Worm (Caenorhabditis elegans) whole organism, young adult: ENCODE results near the gene R07B7.10.

ENCODE experiments used
- ceh-58 ChIP-seq: fragments of 200-800 bp; sonication (Bioruptor generic); IDR thresholded peaks from 2 replicates; pipeline ENCODE4 v1.3.6; 2022; ENCODE audit warnings: missing genetic modification characterization, missing compliant biosample characterization
- hmg-1.2 ChIP-seq: fragments of 200-800 bp; sonication (Bioruptor generic); IDR thresholded peaks from 2 replicates; pipeline ENCODE4 v1.3.6; 2022; ENCODE audit warnings: missing genetic modification reagents, missing genetic modification characterization, missing compliant biosample characterization
- hrde-1 ChIP-seq: sonication (generic microtip); optimal IDR thresholded peaks from 2 replicates; lab custom pipeline; 2016; ENCODE audit warnings: missing genetic modification characterization, mild to moderate bottlenecking, missing compliant biosample characterization, moderate library complexity, missing genotype, missing genetic modification reagents, borderline replicate concordance
- lag-1 ChIP-seq: fragments of 200-800 bp; sonication (Bioruptor generic); IDR thresholded peaks from 2 replicates; pipeline ENCODE4 v1.3.6; 2022; ENCODE audit warnings: missing genetic modification reagents, missing genetic modification characterization, missing compliant biosample characterization
- nhr-90 ChIP-seq: sonication (generic microtip); optimal IDR thresholded peaks from 2 replicates; lab custom pipeline; 2016; ENCODE audit warnings: missing genotype, mild to moderate bottlenecking, missing genetic modification characterization, missing compliant biosample characterization
- pha-4 ChIP-seq: fragments of 150-350 bp; sonication (generic microtip); optimal IDR thresholded peaks from 2 replicates; lab custom pipeline; 2014; ENCODE audit warnings: missing biosample characterization, missing genetic modification reagents, missing genetic modification characterization

- TF ChIP-seq hmg-1.2 (GFP tag; lab: Robert Waterston, UW): no peak
- TF ChIP-seq hrde-1 (tag; lab: Kevin White, UChicago): no peak
- no peak for TF ChIP-seq lag-1 (GFP tag; lab: Robert Waterston, UW)
- no peak for TF ChIP-seq nhr-90 (tag; lab: Kevin White, UChicago)
- TF ChIP-seq ceh-58 (GFP tag; lab: Robert Waterston, UW): no peak
- TF ChIP-seq pha-4 (tag; lab: Kevin White, UChicago): no peak
Measured at ce11 chrV:12047735-12048134, 35.3 kb upstream of the R07B7.10 start.
